Worm (Caenorhabditis elegans): Measurements from ENCODE around the gene F01G10.9.
A peak's percentile ranks its signal among the peaks of the same experiment; 100 is the strongest.

DNA sequence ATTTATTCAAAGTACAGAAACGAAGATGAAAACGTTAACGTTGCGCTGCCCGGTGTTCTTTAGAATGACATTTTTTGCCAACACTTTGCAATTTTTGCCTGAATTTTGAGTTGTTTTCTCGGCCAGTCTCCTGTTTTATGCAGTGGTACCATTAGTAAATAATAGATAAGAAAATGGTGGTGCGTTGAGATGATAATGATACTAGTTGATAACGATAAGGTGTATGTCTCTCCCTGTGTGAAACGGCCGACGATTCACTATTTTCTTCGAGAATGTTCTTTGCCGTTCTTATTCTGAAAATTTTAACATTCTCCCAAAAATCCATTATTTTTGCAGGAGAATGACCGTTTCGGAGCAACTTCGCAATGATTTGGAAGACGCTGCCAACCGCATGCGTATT lies 16.2 kb downstream of the F01G10.9 start, which contains the start of gene tkt-1:
- TF ChIP-seq ceh-28 (tag; optimal IDR thresholded peaks at IDR 0.05) = no peak
- no peak for TF ChIP-seq fkh-10 (GFP tag; optimal IDR thresholded peaks at IDR 0.05)
- TF ChIP-seq nhr-28 (tag; optimal IDR thresholded peaks at IDR 0.05) = no peak
- TF ChIP-seq egl-27 (tag; optimal IDR thresholded peaks at IDR 0.05) = no peak
- TF ChIP-seq elt-2 (tag; optimal IDR thresholded peaks at IDR 0.05) = peak; percentile 92
- TF ChIP-seq skn-1 (tag; optimal IDR thresholded peaks at IDR 0.05) = no peak
- no peak for TF ChIP-seq ztf-11 (tag; optimal IDR thresholded peaks at IDR 0.05)
- TF ChIP-seq unc-62 (GFP tag; optimal IDR thresholded peaks at IDR 0.05) = no peak
- TF ChIP-seq nhr-25 (tag; optimal IDR thresholded peaks at IDR 0.05) = no peak
- no peak for TF ChIP-seq R02D3.7 (tag; optimal IDR thresholded peaks at IDR 0.05)
- TF ChIP-seq pqm-1 (tag; optimal IDR thresholded peaks at IDR 0.05) = peak; percentile 88
